Fruit fly (Drosophila melanogaster): ENCODE results near the gene CG15332.
A peak's percentile ranks its signal among the peaks of the same experiment; 100 is the strongest.

Gene CG15332

dm6 chrX:7955890-7956289 is at the start of gene CG15332, which contains the start of gene CG15330:
TSS of gene CG15332 (minus strand) at chrX:7955990.
TSS of gene CG15330 (plus strand) at chrX:7956064.
- no peak for TF ChIP-seq Myc (optimal IDR thresholded peaks at IDR 0.05)
- no peak for TF ChIP-seq Sp1 (GFP tag; optimal IDR thresholded peaks at IDR 0.05)
- TF ChIP-seq Dif (GFP tag; optimal IDR thresholded peaks at IDR 0.05; ENCODE audit: partially characterized antibody): no peak
- no peak for TF ChIP-seq OdsH (GFP tag; optimal IDR thresholded peaks at IDR 0.05)
- TF ChIP-seq sage (GFP tag; optimal IDR thresholded peaks at IDR 0.05): no peak
- no peak for TF ChIP-seq foxo (GFP tag; optimal IDR thresholded peaks at IDR 0.05)
- TF ChIP-seq HLH106 (tag; optimal IDR thresholded peaks at IDR 0.05): no peak
- no peak for TF ChIP-seq sv (GFP tag; optimal IDR thresholded peaks at IDR 0.05)

dm6 chrX:7995171-7995747 is 39.5 kb upstream of the CG15332 start, which contains the start of gene Tbh:
TSS of gene Tbh (plus strand) at chrX:7995697.
- TF ChIP-seq dsf (GFP tag; optimal IDR thresholded peaks at IDR 0.05; ENCODE audit: borderline replicate concordance): no peak
- TF ChIP-seq dl (GFP tag; optimal IDR thresholded peaks at IDR 0.05; ENCODE audit: insufficient read depth in 1 of 2, partially characterized antibody in 2 of 2): no peak

- TF ChIP-seq dl (GFP tag; optimal IDR thresholded peaks at IDR 0.05; ENCODE audit: insufficient read depth in 1 of 2, partially characterized antibody in 2 of 2) (no peak), HLH106 (tag; optimal IDR thresholded peaks at IDR 0.05) (peak; percentile 25), Abd-B (GFP tag; optimal IDR thresholded peaks at IDR 0.05) (no peak), Mio (GFP tag; optimal IDR thresholded peaks at IDR 0.05) (no peak), usp (GFP tag; optimal IDR thresholded peaks at IDR 0.05) (no peak), Myc (optimal IDR thresholded peaks at IDR 0.05) (no peak), Sp1 (GFP tag; optimal IDR thresholded peaks at IDR 0.05) (no peak), CG9705 (GFP tag; optimal IDR thresholded peaks at IDR 0.05) (peak; percentile 9)
These were observed 30.8 kb upstream of the CG15332 start for dm6 chrX:7986551-7986950.

- no peak for TF ChIP-seq Hr78 (GFP tag; optimal IDR thresholded peaks at IDR 0.05)
- TF ChIP-seq dl (GFP tag; optimal IDR thresholded peaks at IDR 0.05; ENCODE audit: insufficient read depth in 1 of 2, partially characterized antibody in 2 of 2): no peak
- TF ChIP-seq Mio (GFP tag; optimal IDR thresholded peaks at IDR 0.05): no peak
- TF ChIP-seq Myc (optimal IDR thresholded peaks at IDR 0.05): no peak
- no peak for TF ChIP-seq Dif (GFP tag; optimal IDR thresholded peaks at IDR 0.05; ENCODE audit: partially characterized antibody)
- TF ChIP-seq sage (GFP tag; optimal IDR thresholded peaks at IDR 0.05): no peak
- no peak for TF ChIP-seq GATAd (GFP tag; optimal IDR thresholded peaks at IDR 0.05)
- no peak for TF ChIP-seq dsf (GFP tag; optimal IDR thresholded peaks at IDR 0.05; ENCODE audit: borderline replicate concordance)
- TF ChIP-seq usp (GFP tag; optimal IDR thresholded peaks at IDR 0.05): no peak
- no peak for TF ChIP-seq Rel (GFP tag; optimal IDR thresholded peaks at IDR 0.05)
- TF ChIP-seq Rel (tag; optimal IDR thresholded peaks at IDR 0.05): no peak
- TF ChIP-seq pan (optimal IDR thresholded peaks at IDR 0.05): no peak
- TF ChIP-seq Vsx2 (GFP tag; optimal IDR thresholded peaks at IDR 0.05; ENCODE audit: partially characterized antibody): no peak
- no peak for TF ChIP-seq CG9705 (GFP tag; optimal IDR thresholded peaks at IDR 0.05)
- no peak for TF ChIP-seq lola (GFP tag; optimal IDR thresholded peaks at IDR 0.05)
- TF ChIP-seq ey (GFP tag; optimal IDR thresholded peaks at IDR 0.05): no peak
- TF ChIP-seq psq (GFP tag; optimal IDR thresholded peaks at IDR 0.05): no peak
These were observed 25.0 kb upstream of the CG15332 start for dm6 chrX:7980786-7981185.

- TF ChIP-seq Sp1 (GFP tag; optimal IDR thresholded peaks at IDR 0.05) (no peak), Dif (GFP tag; optimal IDR thresholded peaks at IDR 0.05; ENCODE audit: partially characterized antibody) (no peak), Dfd (GFP tag; optimal IDR thresholded peaks at IDR 0.05) (no peak), rgr (GFP tag; optimal IDR thresholded peaks at IDR 0.05) (no peak), CG32264 (GFP tag; optimal IDR thresholded peaks at IDR 0.05) (no peak), usp (GFP tag; optimal IDR thresholded peaks at IDR 0.05) (no peak), ey (GFP tag; optimal IDR thresholded peaks at IDR 0.05) (no peak), Abd-B (GFP tag; optimal IDR thresholded peaks at IDR 0.05) (no peak)
These were observed 23.4 kb upstream of the CG15332 start for dm6 chrX:7979202-7979601.

- TF ChIP-seq HLH106 (tag; optimal IDR thresholded peaks at IDR 0.05) (peak; percentile 30), woc (GFP tag; optimal IDR thresholded peaks at IDR 0.05) (peak; percentile 36), fru (GFP tag; optimal IDR thresholded peaks at IDR 0.05) (peak; percentile 42), Sp1 (GFP tag; optimal IDR thresholded peaks at IDR 0.05) (no peak), Vsx2 (GFP tag; optimal IDR thresholded peaks at IDR 0.05; ENCODE audit: partially characterized antibody) (no peak)
These were observed 22.2 kb upstream of the CG15332 start for dm6 chrX:7978027-7978426.

Data from whole organism, wandering third instar larva.